Fruit fly (Drosophila melanogaster): ENCODE measurements around the gene ZC3H3.

The ZC3H3 gene

DNA sequence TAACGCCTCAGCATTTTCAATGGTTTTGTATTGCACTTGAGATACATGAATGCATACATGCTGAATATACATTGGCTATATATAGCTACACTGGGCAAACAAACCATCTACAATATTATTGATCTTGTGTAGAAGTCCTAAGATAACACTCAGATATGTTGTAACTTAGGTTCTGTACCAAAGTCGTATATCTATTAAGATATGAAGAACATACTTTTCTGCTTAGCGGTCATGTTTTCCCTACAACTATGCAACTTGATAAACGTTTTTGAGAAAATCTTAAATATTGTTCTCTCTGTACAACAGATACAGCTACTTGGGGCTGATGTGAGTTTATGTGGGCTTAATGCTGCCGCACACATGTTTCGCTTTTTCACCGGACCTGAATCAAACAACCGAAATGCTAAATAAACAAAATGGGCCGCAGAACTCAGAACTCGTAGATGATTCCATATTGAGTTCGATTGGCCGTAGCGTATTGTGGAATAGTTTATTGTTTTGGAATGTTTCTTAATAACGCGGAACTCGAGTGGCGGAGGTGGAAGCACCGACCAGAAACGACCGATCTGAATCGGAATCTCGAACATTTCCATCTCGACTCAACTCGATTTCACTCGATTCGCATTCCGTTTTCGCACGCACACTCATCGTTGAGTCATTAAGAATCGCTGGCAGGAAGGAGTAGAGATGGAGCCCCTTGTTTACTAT is 39.8 kb upstream of the ZC3H3 start (continued):
- TF ChIP-seq Sry-β (GFP tag; optimal IDR thresholded peaks at IDR 0.05) (no peak), chn (GFP tag; optimal IDR thresholded peaks at IDR 0.05) (peak; percentile 22), CG12659 (GFP tag; optimal IDR thresholded peaks at IDR 0.05) (peak; percentile 15), CG17912 (GFP tag; optimal IDR thresholded peaks at IDR 0.05) (no peak), TFAM (GFP tag; optimal IDR thresholded peaks at IDR 0.05) (no peak), br (optimal IDR thresholded peaks at IDR 0.05) (no peak), CG2199 (GFP tag; IDR thresholded peaks at IDR 0.05) (peak; percentile 11; the same call in 1 of the 3 replicates), twi (tag; optimal IDR thresholded peaks at IDR 0.05) (peak; percentile 93), grau (tag; optimal IDR thresholded peaks at IDR 0.05) (peak; percentile 59), kay (GFP tag; optimal IDR thresholded peaks at IDR 0.05) (no peak), CG4424 (GFP tag; optimal IDR thresholded peaks at IDR 0.05) (peak; percentile 50), vfl (GFP tag; optimal IDR thresholded peaks at IDR 0.05) (no peak), CG8388 (GFP tag; optimal IDR thresholded peaks at IDR 0.05) (peak; percentile 62), CG10543 (GFP tag; optimal IDR thresholded peaks at IDR 0.05) (peak; percentile 68), gro (GFP tag; optimal IDR thresholded peaks at IDR 0.05) (peak; percentile 50), CG11456 (GFP tag; IDR thresholded peaks at IDR 0.05) (no peak), Side (GFP tag; optimal IDR thresholded peaks at IDR 0.05) (no peak), Blimp-1 (GFP tag; optimal IDR thresholded peaks at IDR 0.05) (peak; percentile 73), Xrp1 (GFP tag; IDR thresholded peaks at IDR 0.05) (peak; percentile 74), CG32767 (GFP tag; IDR thresholded peaks at IDR 0.05) (peak; percentile 65), CG10267 (tag; optimal IDR thresholded peaks at IDR 0.05) (peak; percentile 57), Nf-YC (tag; optimal IDR thresholded peaks at IDR 0.05) (peak; percentile 18), CG2712 (tag; optimal IDR thresholded peaks at IDR 0.05) (peak; percentile 70), CG18476 (GFP tag; optimal IDR thresholded peaks at IDR 0.05) (peak; percentile 26), CG6791 (GFP tag; IDR thresholded peaks at IDR 0.05; ENCODE audit: partially characterized antibody) (no peak), row (GFP tag; IDR thresholded peaks at IDR 0.05) (peak; percentile 67), ind (GFP tag; optimal IDR thresholded peaks at IDR 0.05) (peak; percentile 8), dmrt99B (tag; optimal IDR thresholded peaks at IDR 0.05) (peak; percentile 72), sim (GFP tag; IDR thresholded peaks at IDR 0.05) (peak; percentile 37; the same call in 1 of the 2 replicates), CG10462 (GFP tag; optimal IDR thresholded peaks at IDR 0.05) (peak; percentile 20), Hmr (GFP tag; optimal IDR thresholded peaks at IDR 0.05) (peak; percentile 41), CG7357 (GFP tag; IDR thresholded peaks at IDR 0.05) (no peak), cas (GFP tag; IDR thresholded peaks at IDR 0.05) (no peak), ranshi (GFP tag; IDR thresholded peaks at IDR 0.05) (no peak), fd102C (GFP tag; optimal IDR thresholded peaks at IDR 0.05) (peak; percentile 11), CG9727 (GFP tag; optimal IDR thresholded peaks at IDR 0.05) (peak; percentile 63), croc (GFP tag; conservative IDR thresholded peaks at IDR 0.05) (peak; percentile 48; the same call in 2 of the 3 replicates), pum (GFP tag; optimal IDR thresholded peaks at IDR 0.05) (peak; percentile 55), CG10209 (GFP tag; optimal IDR thresholded peaks at IDR 0.05) (peak; percentile 25), ems (GFP tag; optimal IDR thresholded peaks at IDR 0.05) (peak; percentile 15), vnd (GFP tag; IDR thresholded peaks at IDR 0.05; ENCODE audit: partially characterized antibody) (no peak), Scr (GFP tag; IDR thresholded peaks at IDR 0.05; ENCODE audit: partially characterized antibody) (no peak), Abd-B (GFP tag; optimal IDR thresholded peaks at IDR 0.05) (peak; percentile 8), Hr3 (GFP tag; optimal IDR thresholded peaks at IDR 0.05) (peak; percentile 10), CG5953 (GFP tag; IDR thresholded peaks at IDR 0.05) (no peak), run (tag; optimal IDR thresholded peaks at IDR 0.05) (peak; percentile 39), Dip3 (GFP tag; optimal IDR thresholded peaks at IDR 0.05) (no peak), CG9817 (tag; optimal IDR thresholded peaks at IDR 0.05) (peak; percentile 25), tap (tag; optimal IDR thresholded peaks at IDR 0.05) (peak; percentile 61), zfh2 (GFP tag; optimal IDR thresholded peaks at IDR 0.05) (no peak)
